Worm (Caenorhabditis elegans) whole organism, L1 larva: ENCODE data around the gene srh-67.

ENCODE experiments used
- C16A3.4 ChIP-seq: fragments of 150-350 bp; optimal IDR thresholded peaks from 2 replicates; lab custom pipeline; 2014; ENCODE audit warnings: missing biosample characterization, missing genetic modification characterization
- F16B12.6 ChIP-seq: fragments of 150-350 bp; optimal IDR thresholded peaks from 2 replicates; lab custom pipeline; 2014; ENCODE audit warnings: missing biosample characterization, missing genetic modification characterization
- Y116A8C.19 ChIP-seq: sonication (generic microtip); optimal IDR thresholded peaks from 2 replicates; lab custom pipeline; 2016; ENCODE audit warnings: missing compliant biosample characterization, missing genetic modification characterization, borderline replicate concordance
- aly-2 ChIP-seq: fragments of 150-350 bp; optimal IDR thresholded peaks from 2 replicates; lab custom pipeline; 2014; ENCODE audit warnings: missing biosample characterization, missing genetic modification characterization
- blmp-1 ChIP-seq: fragments of 150-350 bp; optimal IDR thresholded peaks from 2 replicates; lab custom pipeline; 2014; ENCODE audit warnings: missing biosample characterization, missing genetic modification characterization
- ceh-63 ChIP-seq: fragments of 200-800 bp; sonication (Bioruptor generic); optimal IDR thresholded peaks from 2 replicates; lab custom pipeline; 2018; ENCODE audit warnings: mild to moderate bottlenecking, missing genetic modification characterization, missing compliant biosample characterization
- ceh-82 ChIP-seq, 3 experiments: fragments of 150-350 bp in 1 of 3; sonication (generic microtip) in 2 of 3; optimal IDR thresholded peaks; 2 replicates each; lab custom pipeline; 2014 to 2017; ENCODE audit warnings: missing biosample characterization in 3 of 3, missing genetic modification characterization in 3 of 3
- ceh-88 ChIP-seq: fragments of 200-800 bp; sonication (Bioruptor generic); IDR thresholded peaks from 2 replicates; pipeline ENCODE4 v1.3.6; 2022; ENCODE audit warnings: missing genetic modification characterization, missing compliant biosample characterization
- ces-1 ChIP-seq: fragments of 150-350 bp; optimal IDR thresholded peaks from 2 replicates; lab custom pipeline; 2014; ENCODE audit warnings: missing biosample characterization, missing genetic modification reagents, missing genetic modification characterization
- dsc-1 ChIP-seq: sonication (generic microtip); optimal IDR thresholded peaks from 2 replicates; lab custom pipeline; 2016; ENCODE audit warnings: mild to moderate bottlenecking, missing genetic modification characterization, missing compliant biosample characterization
- efl-3 ChIP-seq: fragments of 200-800 bp; sonication (Bioruptor generic); optimal IDR thresholded peaks from 2 replicates; lab custom pipeline; 2018; ENCODE audit warnings: mild to moderate bottlenecking, missing genetic modification characterization, missing compliant biosample characterization
- egl-27 ChIP-seq, 2 experiments: fragments of 150-350 bp in 1 of 2; sonication (generic microtip); optimal IDR thresholded peaks; 3 replicates each; lab custom pipeline; 2017 to 2018; ENCODE audit warnings: missing biosample characterization in 2 of 2, missing genetic modification characterization in 2 of 2, missing genetic modification reagents in 2 of 2
- elt-2 ChIP-seq: sonication (generic microtip); optimal IDR thresholded peaks from 2 replicates; lab custom pipeline; 2016; ENCODE audit warnings: missing genetic modification characterization, mild to moderate bottlenecking, inconsistent platforms, missing compliant biosample characterization, missing genetic modification reagents
- ets-5 ChIP-seq: fragments of 200-800 bp; sonication (Bioruptor generic); IDR thresholded peaks from 2 replicates; pipeline ENCODE4 v1.3.6; 2022; ENCODE audit warnings: missing genetic modification characterization, missing compliant biosample characterization
- fkh-10 ChIP-seq: sonication (generic microtip); optimal IDR thresholded peaks from 2 replicates; lab custom pipeline; 2017; ENCODE audit warnings: missing biosample characterization, missing genetic modification reagents, missing genetic modification characterization
- fkh-4 ChIP-seq: sonication (generic microtip); optimal IDR thresholded peaks from 2 replicates; lab custom pipeline; 2016; ENCODE audit warnings: missing compliant biosample characterization, missing genetic modification characterization, borderline replicate concordance
- hpl-2 ChIP-seq: fragments of 150-350 bp; optimal IDR thresholded peaks from 2 replicates; lab custom pipeline; 2014; ENCODE audit warnings: missing biosample characterization, missing genetic modification reagents, missing genetic modification characterization
- isw-1 ChIP-seq: fragments of 200-800 bp; sonication (Bioruptor generic); IDR thresholded peaks from 2 replicates; pipeline ENCODE4 v1.3.6; 2022; ENCODE audit warnings: missing genetic modification characterization, missing compliant biosample characterization
- lin-14 ChIP-seq: fragments of 200-800 bp; sonication (Bioruptor generic); optimal IDR thresholded peaks from 2 replicates; lab custom pipeline; 2018; ENCODE audit warnings: mild to moderate bottlenecking, missing genetic modification characterization, moderate library complexity, missing compliant biosample characterization
- lin-15B ChIP-seq: fragments of 150-350 bp; sonication (generic microtip); optimal IDR thresholded peaks from 3 replicates; lab custom pipeline; 2014; ENCODE audit warnings: missing biosample characterization, missing genetic modification characterization
- lin-35 ChIP-seq, 2 experiments: fragments of 150-350 bp; optimal IDR thresholded peaks; 2 replicates each; lab custom pipeline; 2014; ENCODE audit warnings: missing biosample characterization in 2 of 2, missing genetic modification characterization in 2 of 2, missing genetic modification reagents in 2 of 2
- lir-3 ChIP-seq: sonication (generic microtip); optimal IDR thresholded peaks from 2 replicates; lab custom pipeline; 2016; ENCODE audit warnings: mild to moderate bottlenecking, missing genetic modification characterization, moderate library complexity, missing compliant biosample characterization; ENCODE audit not compliant: poor library complexity
- mdl-1 ChIP-seq, 2 experiments: fragments of 150-350 bp; optimal IDR thresholded peaks; 2 replicates each; lab custom pipeline; 2014 to 2017; ENCODE audit warnings: missing biosample characterization in 2 of 2, missing genetic modification characterization in 2 of 2, inconsistent platforms in 1 of 2
- mef-2 ChIP-seq: fragments of 150-350 bp; optimal IDR thresholded peaks from 2 replicates; lab custom pipeline; 2014; ENCODE audit warnings: missing biosample characterization, missing genetic modification characterization
- nhr-11 ChIP-seq: fragments of 150-350 bp; optimal IDR thresholded peaks from 2 replicates; lab custom pipeline; 2014; ENCODE audit warnings: missing biosample characterization, missing genetic modification characterization
- nhr-12 ChIP-seq: sonication (generic microtip); optimal IDR thresholded peaks from 2 replicates; lab custom pipeline; 2017; ENCODE audit warnings: missing biosample characterization, missing genetic modification characterization
- nhr-237 ChIP-seq: fragments of 150-350 bp; optimal IDR thresholded peaks from 2 replicates; lab custom pipeline; 2014; ENCODE audit warnings: missing biosample characterization, missing genetic modification characterization
- nhr-71 ChIP-seq: sonication (generic microtip); optimal IDR thresholded peaks from 2 replicates; lab custom pipeline; 2016; ENCODE audit warnings: mild to moderate bottlenecking, missing genetic modification characterization, moderate library complexity, missing compliant biosample characterization
- nhr-77 ChIP-seq: fragments of 150-350 bp; optimal IDR thresholded peaks from 2 replicates; lab custom pipeline; 2014; ENCODE audit warnings: missing biosample characterization, missing genetic modification characterization
- nhr-84 ChIP-seq: sonication (generic microtip); optimal IDR thresholded peaks from 2 replicates; lab custom pipeline; 2017; ENCODE audit warnings: missing biosample characterization, missing genetic modification characterization
- nhr-85 ChIP-seq: sonication (generic microtip); peaks from one replicate; lab custom pipeline; 2016; ENCODE audit warnings: missing genetic modification characterization, inconsistent platforms, missing compliant biosample characterization
- nhr-90 ChIP-seq: sonication (generic microtip); optimal IDR thresholded peaks from 2 replicates; lab custom pipeline; 2016; ENCODE audit warnings: mild to moderate bottlenecking, missing genetic modification characterization, missing compliant biosample characterization; ENCODE audit not compliant: poor library complexity
- pag-3 ChIP-seq: sonication (generic microtip); optimal IDR thresholded peaks from 2 replicates; lab custom pipeline; 2017; ENCODE audit warnings: missing genetic modification characterization, mild to moderate bottlenecking, missing compliant biosample characterization, antibody characterized with exemption, borderline replicate concordance; ENCODE audit not compliant: insufficient read depth
- pax-3 ChIP-seq: fragments of 200-800 bp; sonication (Bioruptor generic); optimal IDR thresholded peaks from 2 replicates; lab custom pipeline; 2018; ENCODE audit warnings: mild to moderate bottlenecking, missing genetic modification characterization, moderate library complexity, missing compliant biosample characterization
- pqm-1 ChIP-seq: sonication (generic microtip); optimal IDR thresholded peaks from 3 replicates; lab custom pipeline; 2017; ENCODE audit warnings: missing biosample characterization, missing genetic modification characterization
- rnt-1 ChIP-seq: sonication (generic microtip); optimal IDR thresholded peaks from 2 replicates; lab custom pipeline; 2016; ENCODE audit warnings: mild to moderate bottlenecking, missing genetic modification characterization, moderate library complexity, missing compliant biosample characterization
- snpc-4 ChIP-seq: fragments of 150-350 bp; optimal IDR thresholded peaks from 2 replicates; lab custom pipeline; 2014; ENCODE audit warnings: missing biosample characterization, missing genetic modification characterization
- snu-23 ChIP-seq: sonication (generic microtip); optimal IDR thresholded peaks from 2 replicates; lab custom pipeline; 2016; ENCODE audit warnings: missing genetic modification characterization, missing compliant biosample characterization
- sptf-1 ChIP-seq: fragments of 150-350 bp; optimal IDR thresholded peaks from 2 replicates; lab custom pipeline; 2014; ENCODE audit warnings: missing biosample characterization, missing genetic modification characterization
- sup-37 ChIP-seq: fragments of 200-800 bp; sonication (Bioruptor generic); optimal IDR thresholded peaks from 2 replicates; lab custom pipeline; 2018; ENCODE audit warnings: mild to moderate bottlenecking, missing genetic modification characterization, missing compliant biosample characterization
- swsn-7 ChIP-seq: sonication (generic microtip); optimal IDR thresholded peaks from 2 replicates; lab custom pipeline; 2016; ENCODE audit warnings: missing genetic modification characterization, missing compliant biosample characterization
- tbx-2 ChIP-seq: sonication (generic microtip); optimal IDR thresholded peaks from 2 replicates; lab custom pipeline; 2016; ENCODE audit warnings: missing genetic modification characterization, missing compliant biosample characterization
- unc-62 ChIP-seq: fragments of 150-350 bp; optimal IDR thresholded peaks from 2 replicates; lab custom pipeline; 2014; ENCODE audit warnings: missing biosample characterization, missing genetic modification reagents, missing genetic modification characterization
- unc-98 ChIP-seq: fragments of 200-800 bp; sonication (Bioruptor generic); IDR thresholded peaks from 2 replicates; pipeline ENCODE4 v1.3.6; 2022; ENCODE audit warnings: missing genetic modification characterization, missing compliant biosample characterization
- xbp-1 ChIP-seq: sonication (generic microtip); optimal IDR thresholded peaks from 2 replicates; lab custom pipeline; 2016; ENCODE audit warnings: missing genetic modification characterization, missing compliant biosample characterization
- ztf-11 ChIP-seq, 2 experiments: sonication (generic microtip); optimal IDR thresholded peaks; 2 replicates each; lab custom pipeline; 2016 to 2017; ENCODE audit warnings: missing genetic modification characterization in 2 of 2, missing biosample characterization in 1 of 2, missing compliant biosample characterization in 1 of 2

srh-67 gene

DNA sequence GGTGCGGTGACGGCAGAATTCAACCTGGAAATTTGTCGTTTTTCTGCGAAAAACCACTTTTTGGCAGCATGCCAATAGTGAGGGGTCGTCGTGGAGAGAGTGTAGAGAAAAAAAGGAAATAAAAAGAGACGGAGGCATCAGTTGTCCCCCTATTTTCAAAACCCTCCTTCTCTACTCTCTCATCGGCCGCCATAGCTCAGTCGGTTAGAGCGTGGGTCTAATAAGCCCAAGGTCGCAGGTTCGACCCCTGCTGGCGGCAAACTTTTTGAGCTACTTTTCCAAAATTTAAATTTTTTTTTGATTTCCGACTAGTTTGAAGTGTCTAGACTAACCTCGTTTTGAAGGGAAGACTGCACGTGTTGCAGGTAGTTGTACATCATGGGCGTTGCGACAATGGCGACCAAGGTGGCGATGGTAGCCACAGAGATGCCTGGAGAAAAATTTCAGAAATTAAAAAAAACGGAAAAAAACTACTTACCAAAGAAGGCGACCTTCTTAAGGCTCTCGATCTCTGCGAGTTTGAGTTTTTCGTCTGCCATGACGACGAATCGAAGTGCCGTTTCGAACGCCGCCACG lies 14.1 kb upstream of the srh-67 start, which contains the start of gene col-85 (continued):
- TF ChIP-seq tbx-2 (tag; lab: Kevin White, UChicago) (peak; percentile 62), mdl-1 (tag; optimal IDR thresholded peaks at IDR 0.05; lab: Kevin White, UChicago) (peak in 1 of 2 experiments; percentile 47), efl-3 (GFP tag; lab: Kevin White, UChicago) (no peak), lir-3 (tag; lab: Kevin White, UChicago) (peak; percentile 44), snu-23 (peak; percentile 84), ceh-88 (GFP tag; lab: Robert Waterston, UW) (no peak), nhr-71 (peak; percentile 78), F16B12.6 (tag; lab: Kevin White, UChicago) (peak; percentile 19), aly-2 (tag; lab: Kevin White, UChicago) (peak; percentile 49), fkh-10 (GFP tag; lab: Kevin White, UChicago) (peak; percentile 51), dsc-1 (tag; lab: Kevin White, UChicago) (peak; percentile 75), swsn-7 (tag; lab: Kevin White, UChicago) (peak; percentile 73), nhr-90 (tag; lab: Kevin White, UChicago) (peak; percentile 70), ztf-11 (tag; optimal IDR thresholded peaks at IDR 0.05; lab: Kevin White, UChicago) (peak in 1 of 2 experiments; percentile 16), elt-2 (peak; percentile 23), pax-3 (tag; lab: Kevin White, UChicago) (peak; percentile 47), unc-98 (peak; percentile 60; the same call in 1 of the 2 replicates), lin-14 (GFP tag; lab: Kevin White, UChicago) (peak; percentile 74), lin-35 (GFP tag; optimal IDR thresholded peaks at IDR 0.05; lab: Kevin White, UChicago) (peak; percentile 71 to 77), snpc-4 (tag; lab: Kevin White, UChicago) (peak; percentile 90), nhr-84 (tag; lab: Kevin White, UChicago) (no peak), Y116A8C.19 (no peak), ceh-82 (tag; optimal IDR thresholded peaks at IDR 0.05; lab: Kevin White, UChicago) (peak; percentile 27 to 79 (median 55)), nhr-11 (no peak), lin-15B (tag; lab: Kevin White, UChicago) (peak; percentile 16), nhr-85 (tag; lab: Kevin White, UChicago) (peak; percentile 72), ets-5 (GFP tag; lab: Robert Waterston, UW) (no peak), C16A3.4 (tag; lab: Kevin White, UChicago) (peak; percentile 65), mef-2 (peak; percentile 19), pag-3 (tag; lab: Kevin White, UChicago) (no peak), egl-27 (tag; optimal IDR thresholded peaks at IDR 0.05; lab: Kevin White, UChicago) (peak in 1 of 2 experiments; percentile 53), xbp-1 (peak; percentile 60), ces-1 (GFP tag; lab: Kevin White, UChicago) (no peak), unc-62 (GFP tag; lab: Kevin White, UChicago) (no peak), fkh-4 (tag; lab: Kevin White, UChicago) (no peak), nhr-237 (tag; lab: Kevin White, UChicago) (no peak), sup-37 (no peak), rnt-1 (peak; percentile 68), ceh-63 (GFP tag; lab: Kevin White, UChicago) (no peak), nhr-12 (no peak), nhr-77 (peak; percentile 70), sptf-1 (no peak), hpl-2 (peak; percentile 5), isw-1 (GFP tag; lab: Robert Waterston, UW) (peak; percentile 36; the same call in 1 of the 2 replicates), blmp-1 (tag; lab: Kevin White, UChicago) (no peak), pqm-1 (tag; lab: Kevin White, UChicago) (peak; percentile 11)
- TF ChIP-seq, all 84 proteins: peak for 49
